Worm (Caenorhabditis elegans): ENCODE measurements around the gene npp-19.

Gene npp-19

DNA sequence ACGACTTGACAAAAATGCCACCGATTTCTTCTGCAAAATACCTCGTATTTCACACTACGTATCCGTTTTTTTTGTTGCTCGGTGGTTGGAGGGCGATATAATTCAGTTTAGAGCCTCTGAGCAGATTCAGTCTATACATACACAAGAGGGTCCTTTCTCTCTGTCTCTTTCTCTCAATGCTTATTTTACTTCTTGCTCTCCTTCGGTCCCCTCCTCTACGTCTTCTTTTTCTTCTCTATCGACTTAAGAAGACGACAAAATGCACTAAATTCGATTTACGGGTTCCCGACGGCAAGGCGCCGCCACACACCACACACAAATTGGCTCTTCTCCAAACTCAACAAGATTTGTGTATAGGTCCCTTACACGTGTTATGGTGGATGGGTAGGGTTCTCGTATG is 39.3 kb downstream of the npp-19 start:
- TF ChIP-seq hnd-1 (tag; optimal IDR thresholded peaks at IDR 0.05): no peak
- no peak for TF ChIP-seq ceh-13 (GFP tag; optimal IDR thresholded peaks at IDR 0.05)
- TF ChIP-seq scrt-1 (GFP tag; IDR thresholded peaks at IDR 0.05): no peak
- TF ChIP-seq hmg-4 (GFP tag; optimal IDR thresholded peaks at IDR 0.05): no peak
- no peak for TF ChIP-seq sea-1 (GFP tag; conservative IDR thresholded peaks at IDR 0.05)
- no peak for TF ChIP-seq aly-1 (tag; optimal IDR thresholded peaks at IDR 0.05)
- TF ChIP-seq ama-1 (optimal IDR thresholded peaks at IDR 0.05): no peak
- no peak for TF ChIP-seq ceh-36 (tag; optimal IDR thresholded peaks at IDR 0.05)
- no peak for TF ChIP-seq tbx-11 (GFP tag; IDR thresholded peaks at IDR 0.05)
- no peak for TF ChIP-seq hmbx-1 (tag; optimal IDR thresholded peaks at IDR 0.05)
- no peak for TF ChIP-seq F13C5.2 (tag; optimal IDR thresholded peaks at IDR 0.05)
- no peak for TF ChIP-seq flt-1 (GFP tag; IDR thresholded peaks at IDR 0.05)
- no peak for TF ChIP-seq ets-7 (tag; optimal IDR thresholded peaks at IDR 0.05)
- TF ChIP-seq tbx-37 (GFP tag; conservative IDR thresholded peaks at IDR 0.05): no peak
- no peak for TF ChIP-seq pes-1 (GFP tag; IDR thresholded peaks at IDR 0.05)
- TF ChIP-seq tra-4 (tag; optimal IDR thresholded peaks at IDR 0.05): no peak
- TF ChIP-seq B0310.2 (tag; optimal IDR thresholded peaks at IDR 0.05): no peak

DNA sequence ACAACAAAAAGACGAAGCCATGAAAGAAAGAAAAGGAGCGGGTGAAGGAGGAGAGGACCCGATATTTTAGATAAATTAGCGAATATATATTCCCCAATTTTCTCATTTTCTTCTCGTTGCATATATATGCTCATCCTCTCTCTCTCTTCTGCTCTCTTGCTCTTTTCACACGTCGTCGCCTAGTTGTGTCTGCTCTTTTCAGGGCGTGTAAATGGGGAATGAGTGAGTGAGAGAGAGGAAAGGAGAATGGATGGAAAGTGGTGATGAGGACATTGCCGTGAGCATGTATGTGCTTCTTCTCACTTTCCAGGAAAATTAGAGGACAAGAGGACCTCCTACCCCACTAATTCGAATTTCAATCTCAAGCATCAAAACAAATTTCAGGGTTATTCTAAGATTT is 42.8 kb downstream of the npp-19 start:
- TF ChIP-seq hmg-4 (GFP tag; optimal IDR thresholded peaks at IDR 0.05) (no peak), pes-1 (GFP tag; IDR thresholded peaks at IDR 0.05) (no peak), sea-1 (GFP tag; conservative IDR thresholded peaks at IDR 0.05) (no peak), tra-4 (tag; optimal IDR thresholded peaks at IDR 0.05) (no peak), ceh-13 (GFP tag; optimal IDR thresholded peaks at IDR 0.05) (no peak), flt-1 (GFP tag; IDR thresholded peaks at IDR 0.05) (no peak), ceh-36 (tag; optimal IDR thresholded peaks at IDR 0.05) (no peak), ama-1 (optimal IDR thresholded peaks at IDR 0.05) (no peak), tbx-37 (GFP tag; conservative IDR thresholded peaks at IDR 0.05) (no peak)

DNA sequence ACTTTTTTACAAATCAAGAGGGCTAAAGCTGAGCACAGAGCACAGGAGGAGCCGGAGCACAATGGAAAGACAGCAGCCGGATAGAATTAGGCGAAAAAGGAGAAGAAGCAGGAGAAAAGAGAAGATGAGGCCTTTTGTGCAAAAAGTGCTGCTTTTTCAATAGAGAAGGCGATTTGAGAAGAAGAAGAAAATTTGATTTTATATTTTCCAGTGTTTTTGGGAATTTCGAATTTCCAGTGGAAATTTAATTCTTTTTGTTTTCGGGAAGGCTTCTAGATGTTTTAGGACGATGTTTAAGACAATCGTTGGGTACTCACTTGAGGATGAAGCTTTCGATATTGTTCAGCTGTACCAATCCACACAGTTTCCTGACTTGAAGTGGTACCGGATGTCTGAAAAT is 44.6 kb downstream of the npp-19 start:
- TF ChIP-seq tbx-11 (GFP tag; IDR thresholded peaks at IDR 0.05): no peak
- no peak for TF ChIP-seq ceh-13 (GFP tag; optimal IDR thresholded peaks at IDR 0.05)
- TF ChIP-seq aly-1 (tag; optimal IDR thresholded peaks at IDR 0.05): no peak
- TF ChIP-seq F13C5.2 (tag; optimal IDR thresholded peaks at IDR 0.05): no peak
- TF ChIP-seq ama-1 (optimal IDR thresholded peaks at IDR 0.05): no peak
- no peak for TF ChIP-seq scrt-1 (GFP tag; IDR thresholded peaks at IDR 0.05)
- TF ChIP-seq tbx-37 (GFP tag; conservative IDR thresholded peaks at IDR 0.05): no peak
- TF ChIP-seq ceh-36 (tag; optimal IDR thresholded peaks at IDR 0.05): no peak
